Worm (Caenorhabditis elegans) whole organism, midembryonic: ENCODE results near the gene clpp-1.

Experiments used
- T22C8.4 ChIP-seq: fragments of 200-800 bp; sonication (Bioruptor generic); IDR thresholded peaks from 2 replicates; pipeline ENCODE4 v1.3.6; 2022; ENCODE audit warnings: missing genetic modification characterization, missing compliant biosample characterization
- cog-1 ChIP-seq: sonication (generic microtip); optimal IDR thresholded peaks from 2 replicates; lab custom pipeline; 2016; ENCODE audit warnings: missing genetic modification characterization, missing compliant biosample characterization
- klf-2 ChIP-seq: fragments of 200-800 bp; sonication (Bioruptor generic); conservative IDR thresholded peaks from 2 replicates; pipeline ENCODE4 v1.3.6; 2022; ENCODE audit warnings: missing genetic modification reagents, missing genetic modification characterization, missing compliant biosample characterization
- tab-1 ChIP-seq: fragments of 200-800 bp; sonication (Bioruptor generic); IDR thresholded peaks from 2 replicates; pipeline ENCODE4 v1.3.6; 2022; ENCODE audit warnings: missing genetic modification characterization, missing compliant biosample characterization
- ztf-23 ChIP-seq: fragments of 200-800 bp; sonication (Bioruptor generic); IDR thresholded peaks from 2 replicates; pipeline ENCODE4 v1.3.6; 2022; ENCODE audit warnings: missing genetic modification reagents, missing genetic modification characterization, missing compliant biosample characterization

DNA sequence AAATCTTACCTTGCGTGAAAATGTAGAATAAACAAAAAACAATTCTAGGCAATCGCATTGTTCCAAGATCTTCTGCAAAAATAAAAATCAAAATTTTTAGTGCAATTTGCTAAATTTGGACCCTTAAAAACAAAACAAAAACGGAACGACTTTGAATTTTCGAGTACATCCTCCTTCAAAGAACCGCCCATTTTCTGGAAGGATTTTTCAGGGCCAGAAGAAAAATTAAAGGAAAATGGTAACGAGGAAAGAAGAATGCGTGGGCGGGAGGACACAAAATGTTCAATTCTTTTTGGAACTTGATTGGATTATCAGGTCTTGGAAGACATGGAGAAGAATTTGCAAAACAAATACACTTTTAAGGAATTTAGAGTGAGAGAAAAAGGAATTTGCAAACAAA is 31.5 kb downstream of the clpp-1 start, which contains the start of gene F54B3.4:
- TF ChIP-seq cog-1 (tag; lab: Kevin White, UChicago) = no peak
- no peak for TF ChIP-seq klf-2 (GFP tag; lab: Robert Waterston, UW)
- TF ChIP-seq tab-1 = no peak
- TF ChIP-seq ztf-23 = no peak
- TF ChIP-seq T22C8.4 (GFP tag; lab: Robert Waterston, UW) = no peak
